Worm (Caenorhabditis elegans): ENCODE data around the gene F43E12.1.

- TF ChIP-seq fkh-10 (GFP tag; optimal IDR thresholded peaks at IDR 0.05) (no peak), pag-3 (tag; optimal IDR thresholded peaks at IDR 0.05; ENCODE audit: borderline replicate concordance) (no peak), ceh-48 (tag; optimal IDR thresholded peaks at IDR 0.05) (no peak)
Observed at ce11 chrX:7140682-7141254, 36.7 kb upstream of the F43E12.1 start.
